Worm (Caenorhabditis elegans): ENCODE results near the gene C44H4.6.

- no peak for TF ChIP-seq tbx-11 (GFP tag; IDR thresholded peaks at IDR 0.05)
- no peak for TF ChIP-seq ama-1 (optimal IDR thresholded peaks at IDR 0.05)
- TF ChIP-seq aly-1 (tag; optimal IDR thresholded peaks at IDR 0.05) = no peak
- TF ChIP-seq ceh-36 (tag; optimal IDR thresholded peaks at IDR 0.05) = no peak
- no peak for TF ChIP-seq hmbx-1 (tag; optimal IDR thresholded peaks at IDR 0.05)
- TF ChIP-seq sea-1 (GFP tag; conservative IDR thresholded peaks at IDR 0.05) = no peak
- TF ChIP-seq hnd-1 (tag; optimal IDR thresholded peaks at IDR 0.05) = no peak
- TF ChIP-seq F13C5.2 (tag; optimal IDR thresholded peaks at IDR 0.05) = no peak
- TF ChIP-seq B0310.2 (tag; optimal IDR thresholded peaks at IDR 0.05) = no peak
- TF ChIP-seq scrt-1 (GFP tag; IDR thresholded peaks at IDR 0.05) = no peak
- no peak for TF ChIP-seq ceh-13 (GFP tag; optimal IDR thresholded peaks at IDR 0.05)
- TF ChIP-seq ets-7 (tag; optimal IDR thresholded peaks at IDR 0.05) = no peak
- no peak for TF ChIP-seq tbx-37 (GFP tag; conservative IDR thresholded peaks at IDR 0.05)
These were observed 36.7 kb downstream of the C44H4.6 start for ce11 chrX:14562286-14563086.

Data from whole organism, early embryonic.